Worm (Caenorhabditis elegans): ENCODE results near the gene Y48G9A.7.

ce11 chrIII:2090695-2091094 lies 19.7 kb upstream of the Y48G9A.7 start:
- TF ChIP-seq pat-9 (tag; optimal IDR thresholded peaks at IDR 0.05): no peak
- no peak for TF ChIP-seq hlh-6 (tag; optimal IDR thresholded peaks at IDR 0.05)
- TF ChIP-seq hlh-30 (tag; optimal IDR thresholded peaks at IDR 0.05; ENCODE audit: insufficient read depth): peak; percentile 70
- TF ChIP-seq ceh-6 (GFP tag; optimal IDR thresholded peaks at IDR 0.05): no peak
- no peak for TF ChIP-seq pha-4 (tag; optimal IDR thresholded peaks at IDR 0.05)
- no peak for TF ChIP-seq sdc-2 (tag; optimal IDR thresholded peaks at IDR 0.05)
- TF ChIP-seq pag-3 (tag; optimal IDR thresholded peaks at IDR 0.05; ENCODE audit: borderline replicate concordance): no peak
- no peak for TF ChIP-seq unc-55 (GFP tag; optimal IDR thresholded peaks at IDR 0.05)
- TF ChIP-seq K09A11.1 (tag; optimal IDR thresholded peaks at IDR 0.05; ENCODE audit: insufficient read depth): no peak

All from whole organism, late embryonic.